Worm (Caenorhabditis elegans) whole organism, late embryonic: ENCODE measurements around the gene srt-52.

Experiments
- K09A11.1 ChIP-seq: sonication (generic microtip); optimal IDR thresholded peaks from 2 replicates; lab custom pipeline; 2017; ENCODE audit warnings: antibody characterized with exemption, mild to moderate bottlenecking, missing genetic modification characterization, missing compliant biosample characterization; ENCODE audit not compliant: insufficient read depth
- ama-1 ChIP-seq: fragments of 150-350 bp; optimal IDR thresholded peaks from 2 replicates; lab custom pipeline; 2014
- ceh-45 ChIP-seq: fragments of 200-800 bp; sonication (Bioruptor generic); IDR thresholded peaks from 2 replicates; pipeline ENCODE4 v1.3.6; 2022; ENCODE audit warnings: missing genetic modification reagents, missing genetic modification characterization, missing compliant biosample characterization
- dmd-4 ChIP-seq: sonication (generic microtip); optimal IDR thresholded peaks from 2 replicates; lab custom pipeline; 2016; ENCODE audit warnings: borderline replicate concordance, missing genetic modification characterization, missing compliant biosample characterization
- ets-4 ChIP-seq: sonication (generic microtip); optimal IDR thresholded peaks from 2 replicates; lab custom pipeline; 2016; ENCODE audit warnings: missing genetic modification characterization, missing compliant biosample characterization
- fkh-10 ChIP-seq: fragments of 150-350 bp; optimal IDR thresholded peaks from 2 replicates; lab custom pipeline; 2014; ENCODE audit warnings: missing biosample characterization, missing genetic modification reagents, missing genetic modification characterization
- gmeb-2 ChIP-seq: sonication (generic microtip); optimal IDR thresholded peaks from 2 replicates; lab custom pipeline; 2016; ENCODE audit warnings: missing genetic modification characterization, inconsistent platforms, missing compliant biosample characterization
- hlh-30 ChIP-seq: sonication (generic microtip); optimal IDR thresholded peaks from 2 replicates; lab custom pipeline; 2017; ENCODE audit warnings: antibody characterized with exemption, missing genetic modification characterization, missing compliant biosample characterization; ENCODE audit not compliant: insufficient read depth
- hlh-6 ChIP-seq: sonication (generic microtip); optimal IDR thresholded peaks from 2 replicates; lab custom pipeline; 2016; ENCODE audit warnings: missing genotype, missing genetic modification characterization, missing compliant biosample characterization
- pha-4 ChIP-seq: fragments of 150-350 bp; optimal IDR thresholded peaks from 2 replicates; lab custom pipeline; 2018; ENCODE audit warnings: missing biosample characterization, missing genetic modification reagents, missing genetic modification characterization
- tbx-2 ChIP-seq: sonication (generic microtip); optimal IDR thresholded peaks from 2 replicates; lab custom pipeline; 2016; ENCODE audit warnings: missing genetic modification characterization, missing compliant biosample characterization
- unc-3 ChIP-seq, 2 experiments: fragments of 200-800 bp in 1 of 2; sonication (Bioruptor generic) in 1 of 2; sonication (generic microtip) in 1 of 2; conservative IDR thresholded peaks in 1 of 2; optimal IDR thresholded peaks in 1 of 2; 2 replicates each; pipeline versions ENCODE4 v1.3.6 to Lab custom; 2016 to 2022; ENCODE audit warnings: missing compliant biosample characterization in 2 of 2, missing genetic modification characterization in 2 of 2, missing genetic modification reagents in 1 of 2

- no peak for TF ChIP-seq gmeb-2 (tag; lab: Kevin White, UChicago)
- TF ChIP-seq tbx-2 = no peak
- no peak for TF ChIP-seq hlh-6 (tag; lab: Kevin White, UChicago)
- TF ChIP-seq unc-3 (GFP tag; conservative IDR thresholded peaks at IDR 0.05; lab: Robert Waterston, UW) = no peak
- no peak for TF ChIP-seq unc-3 (tag; optimal IDR thresholded peaks at IDR 0.05; lab: Kevin White, UChicago)
- TF ChIP-seq dmd-4 (tag; lab: Kevin White, UChicago) = no peak
- TF ChIP-seq ceh-45 (GFP tag; lab: Robert Waterston, UW) = no peak
- TF ChIP-seq ama-1 (lab: Kevin White, UChicago) = no peak
- no peak for TF ChIP-seq fkh-10 (GFP tag; lab: Kevin White, UChicago)
- no peak for TF ChIP-seq K09A11.1 (tag; lab: Kevin White, UChicago)
- no peak for TF ChIP-seq hlh-30 (tag; lab: Kevin White, UChicago)
- TF ChIP-seq pha-4 (tag; lab: Kevin White, UChicago) = no peak
- no peak for TF ChIP-seq ets-4 (tag; lab: Kevin White, UChicago)
Measured at ce11 chrV:43070-43469, 12.8 kb downstream of the srt-52 start.
